Worm (Caenorhabditis elegans): ENCODE results near the gene F53A2.9.

The F53A2.9 gene

ce11 chrIII:13307107-13307506 lies 52.0 kb downstream of the F53A2.9 start, which contains the start of the genes klp-19 and slc-36.1 (continued):
- TF ChIP-seq vab-7 (GFP tag; IDR thresholded peaks at IDR 0.05) (no peak), lsy-2 (tag; optimal IDR thresholded peaks at IDR 0.05) (peak in 1 of 2 experiments; percentile 53), nhr-6 (tag; optimal IDR thresholded peaks at IDR 0.05) (no peak), set-16 (GFP tag; IDR thresholded peaks at IDR 0.05) (no peak), dpl-1 (GFP tag; optimal IDR thresholded peaks at IDR 0.05) (peak; percentile 80), pha-4 (GFP tag; IDR thresholded peaks at IDR 0.05) (no peak), pha-4 (tag; optimal IDR thresholded peaks at IDR 0.05) (peak; percentile 0), ceh-20 (GFP tag; IDR thresholded peaks at IDR 0.05) (no peak), nhr-102 (tag; optimal IDR thresholded peaks at IDR 0.05) (no peak), F10B5.3 (tag; optimal IDR thresholded peaks at IDR 0.05) (no peak), mes-2 (tag; optimal IDR thresholded peaks at IDR 0.05; ENCODE audit: poor library complexity, severe bottlenecking) (peak; percentile 67), nhr-77 (tag; optimal IDR thresholded peaks at IDR 0.05) (no peak), unc-130 (GFP tag; optimal IDR thresholded peaks at IDR 0.05) (no peak), ztf-11 (tag; optimal IDR thresholded peaks at IDR 0.05) (no peak), daf-16 (GFP tag; optimal IDR thresholded peaks at IDR 0.05) (no peak), daf-16 (tag; optimal IDR thresholded peaks at IDR 0.05) (peak; percentile 15), lin-38 (GFP tag; IDR thresholded peaks at IDR 0.05) (peak; percentile 67), Y105C5A.15 (GFP tag; IDR thresholded peaks at IDR 0.05) (no peak), mdt-29 (GFP tag; IDR thresholded peaks at IDR 0.05) (no peak)
